Worm (Caenorhabditis elegans) whole organism, L4 larva: ENCODE data around the gene mdt-9.

Experiments used
- F37D6.2 ChIP-seq: sonication (generic microtip); optimal IDR thresholded peaks from 2 replicates; lab custom pipeline; 2016; ENCODE audit warnings: mild to moderate bottlenecking, missing genetic modification characterization, missing compliant biosample characterization
- T20F7.1 ChIP-seq: fragments of 200-800 bp; sonication (Bioruptor generic); optimal IDR thresholded peaks from 2 replicates; lab custom pipeline; 2018; ENCODE audit warnings: mild to moderate bottlenecking, missing genetic modification characterization, missing compliant biosample characterization
- Y105C5A.15 ChIP-seq: fragments of 200-800 bp; sonication (Bioruptor generic); IDR thresholded peaks from 2 replicates; pipeline ENCODE4 v1.3.6; 2022; ENCODE audit warnings: missing genetic modification characterization, missing compliant biosample characterization
- Y75B8A.6 ChIP-seq: fragments of 200-800 bp; sonication (Bioruptor generic); IDR thresholded peaks from 2 replicates; pipeline ENCODE4 v1.3.6; 2022; ENCODE audit warnings: missing genetic modification reagents, missing genetic modification characterization, missing compliant biosample characterization
- ZK337.2 ChIP-seq: fragments of 200-800 bp; sonication (Bioruptor generic); IDR thresholded peaks from 2 replicates; pipeline ENCODE4 v1.3.6; 2022; ENCODE audit warnings: missing genetic modification reagents, missing genetic modification characterization, missing compliant biosample characterization
- ZK546.5 ChIP-seq, 2 experiments: sonication (generic microtip); optimal IDR thresholded peaks; 2 replicates each; lab custom pipeline; 2017; ENCODE audit warnings: missing biosample characterization in 2 of 2, missing genetic modification characterization in 2 of 2
- aha-1 ChIP-seq: fragments of 150-350 bp; peaks from one replicate; lab custom pipeline; 2014; ENCODE audit warnings: missing biosample characterization, missing genetic modification characterization
- attf-4 ChIP-seq: sonication (generic microtip); optimal IDR thresholded peaks from 3 replicates; lab custom pipeline; 2017; ENCODE audit warnings: missing biosample characterization, missing genetic modification characterization
- ceh-28 ChIP-seq: fragments of 150-350 bp; optimal IDR thresholded peaks from 2 replicates; lab custom pipeline; 2014; ENCODE audit warnings: missing biosample characterization, missing genetic modification reagents, missing genetic modification characterization
- ceh-62 ChIP-seq: sonication (generic microtip); optimal IDR thresholded peaks from 2 replicates; lab custom pipeline; 2017; ENCODE audit warnings: missing biosample characterization, missing genetic modification characterization
- ceh-82 ChIP-seq: sonication (generic microtip); optimal IDR thresholded peaks from 2 replicates; lab custom pipeline; 2017; ENCODE audit warnings: missing biosample characterization, missing genetic modification characterization
- ctbp-1 ChIP-seq: fragments of 200-800 bp; sonication (Bioruptor generic); IDR thresholded peaks from 2 replicates; pipeline ENCODE4 v1.3.6; 2022; ENCODE audit warnings: missing genetic modification reagents, missing genetic modification characterization, missing compliant biosample characterization
- daf-12 ChIP-seq: fragments of 150-350 bp; optimal IDR thresholded peaks from 2 replicates; lab custom pipeline; 2014; ENCODE audit warnings: missing biosample characterization, missing genetic modification reagents, missing genetic modification characterization
- daf-16 ChIP-seq, 3 experiments: sonication (generic microtip); optimal IDR thresholded peaks; 2 replicates each; lab custom pipeline; 2016 to 2017; ENCODE audit warnings: missing genetic modification characterization in 3 of 3, missing genetic modification reagents in 3 of 3, mild to moderate bottlenecking in 2 of 3, missing compliant biosample characterization in 2 of 3, missing biosample characterization in 1 of 3, moderate library complexity in 1 of 3
- daf-19 ChIP-seq: fragments of 200-800 bp; sonication (Bioruptor generic); conservative IDR thresholded peaks from 2 replicates; pipeline ENCODE4 v1.3.6; 2022; ENCODE audit warnings: missing genetic modification characterization, missing compliant biosample characterization
- dmd-6 ChIP-seq: fragments of 200-800 bp; sonication (Bioruptor generic); IDR thresholded peaks from 2 replicates; pipeline ENCODE4 v1.3.6; 2022; ENCODE audit warnings: missing genetic modification reagents, missing genetic modification characterization, missing compliant biosample characterization
- dpl-1 ChIP-seq: fragments of 150-350 bp; optimal IDR thresholded peaks from 2 replicates; lab custom pipeline; 2014; ENCODE audit warnings: missing biosample characterization, missing genetic modification reagents, missing genetic modification characterization
- egl-27 ChIP-seq: sonication (generic microtip); optimal IDR thresholded peaks from 3 replicates; lab custom pipeline; 2017; ENCODE audit warnings: missing biosample characterization, missing genetic modification reagents, missing genetic modification characterization
- egl-43 ChIP-seq: fragments of 200-800 bp; sonication (Bioruptor generic); IDR thresholded peaks from 2 replicates; pipeline ENCODE4 v1.3.6; 2022; ENCODE audit warnings: missing genetic modification reagents, missing genetic modification characterization, missing compliant biosample characterization
- fkh-10 ChIP-seq: fragments of 150-350 bp; optimal IDR thresholded peaks from 2 replicates; lab custom pipeline; 2014; ENCODE audit warnings: missing biosample characterization, missing genetic modification reagents, missing genetic modification characterization
- hif-1 ChIP-seq, 2 experiments: sonication (generic microtip); optimal IDR thresholded peaks; 2 replicates each; lab custom pipeline; 2016 to 2017; ENCODE audit warnings: missing compliant biosample characterization in 2 of 2, missing genetic modification characterization in 2 of 2, missing genetic modification reagents in 2 of 2, missing genotype in 2 of 2, mild to moderate bottlenecking in 1 of 2
- hlh-11 ChIP-seq: fragments of 200-800 bp; sonication (Bioruptor generic); optimal IDR thresholded peaks from 2 replicates; lab custom pipeline; 2018; ENCODE audit warnings: mild to moderate bottlenecking, missing genetic modification characterization, missing compliant biosample characterization
- hmg-1.1 ChIP-seq: fragments of 200-800 bp; sonication (Bioruptor generic); IDR thresholded peaks from 2 replicates; pipeline ENCODE4 v1.3.6; 2022; ENCODE audit warnings: missing genetic modification reagents, missing genetic modification characterization, missing compliant biosample characterization
- lim-7 ChIP-seq: fragments of 200-800 bp; sonication (Bioruptor generic); IDR thresholded peaks from 2 replicates; pipeline ENCODE4 v1.3.6; 2022; ENCODE audit warnings: missing genetic modification characterization, missing compliant biosample characterization
- lin-13 ChIP-seq: fragments of 150-350 bp; optimal IDR thresholded peaks from 2 replicates; lab custom pipeline; 2014; ENCODE audit warnings: missing biosample characterization, missing genetic modification reagents, missing genetic modification characterization
- lin-15B ChIP-seq: fragments of 150-350 bp; sonication (generic microtip); optimal IDR thresholded peaks from 3 replicates; lab custom pipeline; 2014; ENCODE audit warnings: missing biosample characterization, missing genetic modification characterization
- lin-38 ChIP-seq: fragments of 200-800 bp; sonication (Bioruptor generic); IDR thresholded peaks from 2 replicates; pipeline ENCODE4 v1.3.6; 2022; ENCODE audit warnings: missing genetic modification reagents, missing genetic modification characterization, missing compliant biosample characterization
- lin-39 ChIP-seq: fragments of 150-350 bp; optimal IDR thresholded peaks from 2 replicates; lab custom pipeline; 2014; ENCODE audit warnings: missing biosample characterization, missing genetic modification reagents, missing genetic modification characterization
- madf-9 ChIP-seq: fragments of 200-800 bp; sonication (Bioruptor generic); conservative IDR thresholded peaks from 2 replicates; pipeline ENCODE4 v1.3.6; 2022; ENCODE audit warnings: missing genetic modification reagents, missing genetic modification characterization, missing compliant biosample characterization
- mdl-1 ChIP-seq, 2 experiments: fragments of 150-350 bp in 1 of 2; sonication (generic microtip) in 1 of 2; optimal IDR thresholded peaks; 2 replicates each; lab custom pipeline; 2014 to 2017; ENCODE audit warnings: missing biosample characterization in 2 of 2, missing genetic modification characterization in 2 of 2
- mdt-29 ChIP-seq: fragments of 200-800 bp; sonication (Bioruptor generic); IDR thresholded peaks from 2 replicates; pipeline ENCODE4 v1.3.6; 2022; ENCODE audit warnings: missing genetic modification reagents, missing genetic modification characterization, missing compliant biosample characterization
- mep-1 ChIP-seq: fragments of 150-350 bp; sonication (generic microtip); optimal IDR thresholded peaks from 3 replicates; lab custom pipeline; 2014; ENCODE audit warnings: missing biosample characterization, missing genetic modification characterization
- mes-2 ChIP-seq: sonication (generic microtip); optimal IDR thresholded peaks from 2 replicates; lab custom pipeline; 2016; ENCODE audit warnings: missing genotype, mild to moderate bottlenecking, missing genetic modification characterization, missing compliant biosample characterization; ENCODE audit not compliant: poor library complexity, severe bottlenecking
- mxl-2 ChIP-seq: fragments of 200-800 bp; sonication (Bioruptor generic); conservative IDR thresholded peaks from 2 replicates; pipeline ENCODE4 v1.3.6; 2022; ENCODE audit warnings: missing genetic modification reagents, missing genetic modification characterization, missing compliant biosample characterization
- mxl-3 ChIP-seq: fragments of 200-800 bp; sonication (Bioruptor generic); optimal IDR thresholded peaks from 2 replicates; lab custom pipeline; 2018; ENCODE audit warnings: mild to moderate bottlenecking, missing genetic modification characterization, missing compliant biosample characterization
- nhr-102 ChIP-seq: sonication (generic microtip); optimal IDR thresholded peaks from 2 replicates; lab custom pipeline; 2016; ENCODE audit warnings: mild to moderate bottlenecking, missing genetic modification characterization, moderate library complexity, missing compliant biosample characterization
- nhr-11 ChIP-seq: fragments of 150-350 bp; optimal IDR thresholded peaks from 2 replicates; lab custom pipeline; 2014; ENCODE audit warnings: missing biosample characterization, missing genetic modification characterization
- nhr-111 ChIP-seq: fragments of 200-800 bp; sonication (Bioruptor generic); optimal IDR thresholded peaks from 2 replicates; lab custom pipeline; 2018; ENCODE audit warnings: mild to moderate bottlenecking, missing genetic modification characterization, missing compliant biosample characterization
- nhr-237 ChIP-seq: sonication (generic microtip); optimal IDR thresholded peaks from 2 replicates; lab custom pipeline; 2017; ENCODE audit warnings: missing biosample characterization, missing genetic modification characterization
- nhr-28 ChIP-seq: fragments of 150-350 bp; optimal IDR thresholded peaks from 2 replicates; lab custom pipeline; 2014; ENCODE audit warnings: missing biosample characterization, missing genetic modification characterization
- nhr-41 ChIP-seq: fragments of 200-800 bp; sonication (Bioruptor generic); IDR thresholded peaks from 2 replicates; pipeline ENCODE4 v1.3.6; 2022; ENCODE audit warnings: missing genetic modification reagents, missing genetic modification characterization, missing compliant biosample characterization
- nhr-6 ChIP-seq: fragments of 150-350 bp; optimal IDR thresholded peaks from 2 replicates; lab custom pipeline; 2014; ENCODE audit warnings: missing biosample characterization, missing genetic modification characterization
- nhr-77 ChIP-seq: fragments of 150-350 bp; optimal IDR thresholded peaks from 2 replicates; lab custom pipeline; 2014; ENCODE audit warnings: missing biosample characterization, missing genetic modification characterization
- php-3 ChIP-seq: fragments of 200-800 bp; sonication (Bioruptor generic); IDR thresholded peaks from 2 replicates; pipeline ENCODE4 v1.3.6; 2022; ENCODE audit warnings: missing genetic modification reagents, missing genetic modification characterization, missing compliant biosample characterization
- rbr-2 ChIP-seq: sonication (generic microtip); optimal IDR thresholded peaks from 2 replicates; lab custom pipeline; 2016; ENCODE audit warnings: missing genotype, missing genetic modification characterization, missing compliant biosample characterization
- sdz-12 ChIP-seq: fragments of 200-800 bp; sonication (Bioruptor generic); optimal IDR thresholded peaks from 2 replicates; lab custom pipeline; 2018; ENCODE audit warnings: mild to moderate bottlenecking, missing genetic modification characterization, missing compliant biosample characterization
- skn-1 ChIP-seq: fragments of 150-350 bp; optimal IDR thresholded peaks from 2 replicates; lab custom pipeline; 2014; ENCODE audit warnings: missing biosample characterization, missing genetic modification characterization
- snpc-1.2 ChIP-seq: fragments of 200-800 bp; sonication (Bioruptor generic); IDR thresholded peaks from 2 replicates; pipeline ENCODE4 v1.3.6; 2022; ENCODE audit warnings: missing genetic modification reagents, missing genetic modification characterization, missing compliant biosample characterization
- tra-1 ChIP-seq: fragments of 200-800 bp; sonication (Bioruptor generic); IDR thresholded peaks from 2 replicates; pipeline ENCODE4 v1.3.6; 2022; ENCODE audit warnings: missing genetic modification reagents, missing genetic modification characterization, missing compliant biosample characterization
- unc-39 ChIP-seq: sonication (generic microtip); optimal IDR thresholded peaks from 2 replicates; lab custom pipeline; 2017; ENCODE audit warnings: missing biosample characterization, missing genetic modification characterization
- zfp-2 ChIP-seq: sonication (generic microtip); optimal IDR thresholded peaks from 2 replicates; lab custom pipeline; 2016; ENCODE audit warnings: mild to moderate bottlenecking, missing genetic modification characterization, missing compliant biosample characterization
- ztf-7 ChIP-seq: fragments of 150-350 bp; optimal IDR thresholded peaks from 2 replicates; lab custom pipeline; 2014; ENCODE audit warnings: missing biosample characterization, missing genetic modification characterization

mdt-9 gene

ce11 chrIV:13386043-13386442 lies at the start of gene mdt-9, which contains the start of the genes Y62E10A.20 and Y62E10A.23:
Gene mdt-9, plus strand, starts transcription at chrIV:13386380.
Gene Y62E10A.20, minus strand, starts transcription at chrIV:13386091.
Gene Y62E10A.23, plus strand, starts transcription at chrIV:13386324.
- TF ChIP-seq lim-7 (GFP tag; lab: Robert Waterston, UW) (no peak), nhr-111 (GFP tag; lab: Kevin White, UChicago) (no peak), hmg-1.1 (GFP tag; lab: Robert Waterston, UW) (peak; percentile 59), lin-39 (tag; lab: Kevin White, UChicago) (no peak), ZK546.5 (tag; optimal IDR thresholded peaks at IDR 0.05; lab: Kevin White, UChicago) (no peak), nhr-6 (peak; percentile 92), mxl-2 (no peak), nhr-41 (no peak), skn-1 (tag; lab: Kevin White, UChicago) (no peak), mdt-29 (GFP tag; lab: Robert Waterston, UW) (no peak), ZK337.2 (no peak), mdl-1 (tag; optimal IDR thresholded peaks at IDR 0.05; lab: Kevin White, UChicago) (no peak), php-3 (GFP tag; lab: Robert Waterston, UW) (no peak), lin-15B (tag; lab: Kevin White, UChicago) (peak; percentile 7), egl-43 (GFP tag; lab: Robert Waterston, UW) (no peak), rbr-2 (tag; lab: Kevin White, UChicago) (peak; percentile 61), daf-19 (GFP tag; lab: Robert Waterston, UW) (no peak), attf-4 (tag; lab: Kevin White, UChicago) (no peak), F37D6.2 (tag; lab: Kevin White, UChicago) (peak; percentile 41), fkh-10 (GFP tag; lab: Kevin White, UChicago) (no peak), ceh-82 (no peak), sdz-12 (no peak), lin-13 (GFP tag; lab: Kevin White, UChicago) (peak; percentile 88), daf-16 (GFP tag; optimal IDR thresholded peaks at IDR 0.05; lab: Kevin White, UChicago) (no peak), daf-16 (tag; optimal IDR thresholded peaks at IDR 0.05; lab: Kevin White, UChicago) (peak; percentile 31), ceh-28 (no peak), aha-1 (tag; lab: Kevin White, UChicago) (peak; percentile 96), nhr-28 (peak; percentile 30), madf-9 (GFP tag; lab: Robert Waterston, UW) (no peak), lin-38 (GFP tag; lab: Robert Waterston, UW) (peak; percentile 96), snpc-1.2 (0 out of 2 replicates have a peak, but pooled peaks have one; percentile 67), ceh-62 (tag; lab: Kevin White, UChicago) (no peak), Y75B8A.6 (GFP tag; lab: Robert Waterston, UW) (no peak), tra-1 (GFP tag; lab: Robert Waterston, UW) (no peak), dmd-6 (GFP tag; lab: Robert Waterston, UW) (no peak), nhr-11 (tag; lab: Kevin White, UChicago) (no peak), ztf-7 (tag; lab: Kevin White, UChicago) (peak; percentile 65), mes-2 (tag; lab: Kevin White, UChicago) (peak; percentile 94), hif-1 (tag; optimal IDR thresholded peaks at IDR 0.05; lab: Kevin White, UChicago) (peak in 1 of 2 experiments; percentile 76), nhr-102 (tag; lab: Kevin White, UChicago) (peak; percentile 19), nhr-237 (tag; lab: Kevin White, UChicago) (no peak), daf-12 (tag; lab: Kevin White, UChicago) (no peak), mxl-3 (GFP tag; lab: Kevin White, UChicago) (no peak), zfp-2 (tag; lab: Kevin White, UChicago) (no peak), Y105C5A.15 (GFP tag; lab: Robert Waterston, UW) (no peak), hlh-11 (tag; lab: Kevin White, UChicago) (no peak), ctbp-1 (GFP tag; lab: Robert Waterston, UW) (peak; percentile 14; the same call in 1 of the 2 replicates), T20F7.1 (GFP tag; lab: Kevin White, UChicago) (no peak), nhr-77 (tag; lab: Kevin White, UChicago) (peak; percentile 38), dpl-1 (GFP tag; lab: Kevin White, UChicago) (peak; percentile 74), mep-1 (tag; lab: Kevin White, UChicago) (peak; percentile 86), egl-27 (no peak), unc-39 (no peak)
